Fruit fly (Drosophila melanogaster): ENCODE results near the gene Prp40.

The Prp40 gene

DNA sequence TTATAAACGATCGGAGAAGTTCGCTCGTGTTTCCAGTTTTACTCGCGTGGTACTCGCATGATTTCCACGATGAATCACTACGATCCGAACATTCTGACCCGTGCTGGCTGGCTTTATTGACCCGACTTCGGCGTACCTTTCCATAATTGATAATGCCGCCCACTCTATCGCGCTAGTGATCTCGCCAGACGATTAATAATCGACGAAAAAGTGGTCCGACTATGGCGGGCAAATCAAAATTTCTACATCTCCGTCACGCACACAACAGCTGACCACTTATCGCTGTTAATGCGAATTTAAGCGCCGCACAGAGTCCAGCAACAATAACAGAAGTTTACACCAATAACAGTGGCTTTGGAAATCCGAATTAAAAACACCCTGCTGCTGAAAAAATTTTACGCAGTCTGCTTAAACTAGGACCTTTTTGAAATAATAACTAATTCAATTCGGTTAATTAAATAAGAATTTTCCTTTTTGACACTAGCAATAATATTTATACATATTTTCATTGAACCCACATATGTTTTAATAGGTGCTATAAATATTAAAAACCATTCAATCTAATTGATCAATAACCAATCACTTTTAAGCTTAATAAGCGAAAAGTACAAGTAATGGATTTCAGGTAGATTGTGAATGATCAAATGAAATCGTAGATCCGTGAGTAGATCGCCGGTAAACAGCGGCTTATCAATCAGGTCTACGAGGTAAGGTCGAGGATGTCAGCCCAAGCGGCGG lies 32.9 kb downstream of the Prp40 start:
- no peak for TF ChIP-seq Rel (GFP tag; optimal IDR thresholded peaks at IDR 0.05)
- peak; percentile 24 for TF ChIP-seq Rel (tag; optimal IDR thresholded peaks at IDR 0.05)
- TF ChIP-seq br (GFP tag; optimal IDR thresholded peaks at IDR 0.05): peak; percentile 53
- no peak for TF ChIP-seq brk (GFP tag; optimal IDR thresholded peaks at IDR 0.05)
- TF ChIP-seq tai (GFP tag; optimal IDR thresholded peaks at IDR 0.05): no peak
- peak; percentile 33 for TF ChIP-seq CG9705 (GFP tag; optimal IDR thresholded peaks at IDR 0.05)
- TF ChIP-seq sv (GFP tag; optimal IDR thresholded peaks at IDR 0.05): peak; percentile 60
- peak in 1 of 2 experiments; percentile 70 for TF ChIP-seq foxo (GFP tag; optimal IDR thresholded peaks at IDR 0.05)
- TF ChIP-seq rgr (GFP tag; optimal IDR thresholded peaks at IDR 0.05): peak; percentile 47
- TF ChIP-seq woc (GFP tag; optimal IDR thresholded peaks at IDR 0.05): peak; percentile 95
- no peak for TF ChIP-seq Hr83 (GFP tag; optimal IDR thresholded peaks at IDR 0.05; ENCODE audit: poor library complexity, severe bottlenecking)
- peak; percentile 66 for TF ChIP-seq Sp1 (GFP tag; optimal IDR thresholded peaks at IDR 0.05)
- no peak for TF ChIP-seq dl (GFP tag; optimal IDR thresholded peaks at IDR 0.05; ENCODE audit: insufficient read depth in 1 of 2, partially characterized antibody in 2 of 2)
- TF ChIP-seq dmrt93B (GFP tag; optimal IDR thresholded peaks at IDR 0.05): peak; percentile 55
- TF ChIP-seq sage (GFP tag; optimal IDR thresholded peaks at IDR 0.05): peak; percentile 16
- peak; percentile 58 for TF ChIP-seq ey (GFP tag; optimal IDR thresholded peaks at IDR 0.05)
- TF ChIP-seq OdsH (GFP tag; optimal IDR thresholded peaks at IDR 0.05): peak; percentile 67
- no peak for TF ChIP-seq Mio (GFP tag; optimal IDR thresholded peaks at IDR 0.05)
- TF ChIP-seq h (GFP tag; optimal IDR thresholded peaks at IDR 0.05): peak; percentile 38
- TF ChIP-seq psq (GFP tag; optimal IDR thresholded peaks at IDR 0.05): peak; percentile 51
- no peak for TF ChIP-seq Hr78 (GFP tag; optimal IDR thresholded peaks at IDR 0.05)
- TF ChIP-seq fru (GFP tag; optimal IDR thresholded peaks at IDR 0.05): peak; percentile 72
- TF ChIP-seq jim (GFP tag; optimal IDR thresholded peaks at IDR 0.05): no peak
- peak; percentile 26 for TF ChIP-seq HLH106 (tag; optimal IDR thresholded peaks at IDR 0.05)

DNA sequence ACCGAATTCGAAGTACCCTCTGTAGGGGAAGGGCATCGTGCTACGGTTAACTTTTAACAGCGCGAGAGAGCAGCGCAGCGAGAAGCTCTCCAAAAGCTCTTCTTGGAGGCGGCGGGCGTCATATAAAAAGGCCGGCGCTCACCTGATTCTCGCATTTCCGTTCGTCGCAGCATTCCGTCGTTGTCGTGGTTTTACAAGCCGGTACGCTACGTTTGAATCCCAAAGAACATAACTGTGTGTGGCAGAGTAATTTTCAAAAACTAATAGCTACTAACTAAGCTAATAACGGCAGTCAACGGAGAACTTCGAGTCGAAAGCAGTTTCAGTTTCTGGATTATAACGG lies 33.4 kb downstream of the Prp40 start, which contains the start of gene FASN1:
FASN1 (plus strand) TSS at position 151 of the 343 bp plus-strand sequence.
- TF ChIP-seq Jra (GFP tag; optimal IDR thresholded peaks at IDR 0.05) (peak; percentile 48), Rel (GFP tag; optimal IDR thresholded peaks at IDR 0.05) (no peak), Rel (tag; optimal IDR thresholded peaks at IDR 0.05) (peak; percentile 47), rgr (GFP tag; optimal IDR thresholded peaks at IDR 0.05) (peak; percentile 26), Dif (GFP tag; optimal IDR thresholded peaks at IDR 0.05; ENCODE audit: partially characterized antibody) (peak; percentile 72), GATAd (GFP tag; optimal IDR thresholded peaks at IDR 0.05) (no peak), Sp1 (GFP tag; optimal IDR thresholded peaks at IDR 0.05) (peak; percentile 27), h (GFP tag; optimal IDR thresholded peaks at IDR 0.05) (peak; percentile 23), N (GFP tag; optimal IDR thresholded peaks at IDR 0.05) (no peak), HLH106 (tag; optimal IDR thresholded peaks at IDR 0.05) (peak; percentile 29), Hr83 (GFP tag; optimal IDR thresholded peaks at IDR 0.05; ENCODE audit: poor library complexity, severe bottlenecking) (peak; percentile 70), br (GFP tag; optimal IDR thresholded peaks at IDR 0.05) (peak; percentile 17)

DNA sequence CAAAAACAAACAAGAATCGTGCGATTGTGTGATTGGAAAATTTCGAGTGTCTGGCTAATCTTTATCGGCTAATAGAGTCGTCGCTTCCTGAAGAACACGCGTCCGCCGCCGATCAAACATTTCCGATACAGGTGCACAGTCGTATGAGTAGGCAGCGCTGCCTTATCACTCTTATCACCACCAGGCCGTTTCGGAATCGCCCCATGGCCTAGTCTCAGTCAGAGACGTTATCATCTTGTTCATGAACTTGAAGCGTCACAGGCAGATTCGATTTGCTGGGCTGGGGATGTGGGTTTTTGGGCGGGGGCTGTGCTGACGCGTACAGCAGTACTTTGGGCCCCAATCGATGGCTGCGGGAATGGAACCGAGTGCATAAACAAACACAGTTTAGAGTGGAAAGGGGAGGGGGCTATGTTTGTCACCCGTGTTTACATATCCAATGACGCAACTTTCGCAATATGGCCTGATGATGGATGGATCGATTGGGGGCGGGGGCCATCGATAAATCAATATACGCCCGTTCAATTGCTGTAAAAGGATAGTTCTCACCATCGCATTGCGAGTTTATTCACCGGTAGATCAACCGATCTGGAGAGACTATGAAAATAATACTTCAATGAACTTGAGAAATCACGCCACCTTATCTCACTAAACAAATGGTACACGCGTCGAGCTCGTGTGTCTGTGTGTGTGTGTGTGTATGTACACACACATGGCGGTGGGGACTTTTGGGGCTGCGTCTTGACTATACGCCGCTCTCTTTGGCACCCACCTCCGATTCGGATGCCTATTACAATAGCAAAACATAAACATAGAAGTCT lies 35.1 kb downstream of the Prp40 start:
- TF ChIP-seq Hr78 (GFP tag; optimal IDR thresholded peaks at IDR 0.05) (no peak), fru (GFP tag; optimal IDR thresholded peaks at IDR 0.05) (peak; percentile 22), Myc (optimal IDR thresholded peaks at IDR 0.05) (no peak), Hr83 (GFP tag; optimal IDR thresholded peaks at IDR 0.05; ENCODE audit: poor library complexity, severe bottlenecking) (peak; percentile 52), Abd-B (GFP tag; optimal IDR thresholded peaks at IDR 0.05) (no peak), CG32264 (GFP tag; optimal IDR thresholded peaks at IDR 0.05) (no peak), Rel (GFP tag; optimal IDR thresholded peaks at IDR 0.05) (no peak), Rel (tag; optimal IDR thresholded peaks at IDR 0.05) (peak; percentile 70), Dif (GFP tag; optimal IDR thresholded peaks at IDR 0.05; ENCODE audit: partially characterized antibody) (no peak), rgr (GFP tag; optimal IDR thresholded peaks at IDR 0.05) (peak; percentile 11), Mio (GFP tag; optimal IDR thresholded peaks at IDR 0.05) (no peak), OdsH (GFP tag; optimal IDR thresholded peaks at IDR 0.05) (peak; percentile 14), h (GFP tag; optimal IDR thresholded peaks at IDR 0.05) (peak; percentile 93), CG9705 (GFP tag; optimal IDR thresholded peaks at IDR 0.05) (no peak), Sp1 (GFP tag; optimal IDR thresholded peaks at IDR 0.05) (no peak), brk (GFP tag; optimal IDR thresholded peaks at IDR 0.05) (no peak), sv (GFP tag; optimal IDR thresholded peaks at IDR 0.05) (no peak), br (GFP tag; optimal IDR thresholded peaks at IDR 0.05) (no peak)
